Worm (Caenorhabditis elegans): ENCODE results near the gene try-4.

- TF ChIP-seq pag-3 (tag; optimal IDR thresholded peaks at IDR 0.05; ENCODE audit: borderline replicate concordance): no peak
- TF ChIP-seq fkh-6 (tag; optimal IDR thresholded peaks at IDR 0.05): no peak
- no peak for TF ChIP-seq che-1 (tag; optimal IDR thresholded peaks at IDR 0.05)
- no peak for TF ChIP-seq nfya-1 (tag; optimal IDR thresholded peaks at IDR 0.05)
- no peak for TF ChIP-seq tbx-2 (tag; optimal IDR thresholded peaks at IDR 0.05)
Observed at ce11 chrV:20831867-20832266, 29.1 kb downstream of the try-4 start.
